Worm (Caenorhabditis elegans) whole organism, early embryonic: ENCODE measurements around the gene F56D5.3.

Source experiments
- B0310.2 ChIP-seq: sonication (generic microtip); optimal IDR thresholded peaks from 2 replicates; lab custom pipeline; 2016; ENCODE audit warnings: mild to moderate bottlenecking, missing genetic modification characterization, missing compliant biosample characterization
- F13C5.2 ChIP-seq: sonication (generic microtip); optimal IDR thresholded peaks from 2 replicates; lab custom pipeline; 2017; ENCODE audit warnings: mild to moderate bottlenecking, missing genetic modification characterization, inconsistent platforms, missing compliant biosample characterization
- aly-1 ChIP-seq: sonication (generic microtip); optimal IDR thresholded peaks from 2 replicates; lab custom pipeline; 2016; ENCODE audit warnings: missing genetic modification characterization, missing compliant biosample characterization
- ama-1 ChIP-seq: fragments of 150-350 bp; optimal IDR thresholded peaks from 2 replicates; lab custom pipeline; 2014
- ceh-13 ChIP-seq: fragments of 200-800 bp; sonication (Bioruptor generic); optimal IDR thresholded peaks from 2 replicates; lab custom pipeline; 2018; ENCODE audit warnings: mild to moderate bottlenecking, missing genetic modification characterization, missing compliant biosample characterization
- ceh-36 ChIP-seq: sonication (generic microtip); optimal IDR thresholded peaks from 2 replicates; lab custom pipeline; 2016; ENCODE audit warnings: missing genetic modification characterization, inconsistent platforms, missing compliant biosample characterization
- ets-7 ChIP-seq: sonication (generic microtip); optimal IDR thresholded peaks from 2 replicates; lab custom pipeline; 2016; ENCODE audit warnings: missing genotype, missing genetic modification characterization, missing compliant biosample characterization
- flt-1 ChIP-seq: fragments of 200-800 bp; sonication (Bioruptor generic); IDR thresholded peaks from 2 replicates; pipeline ENCODE4 v1.3.6; 2022; ENCODE audit warnings: missing genetic modification characterization, missing compliant biosample characterization
- hmbx-1 ChIP-seq: sonication (generic microtip); optimal IDR thresholded peaks from 2 replicates; lab custom pipeline; 2016; ENCODE audit warnings: mild to moderate bottlenecking, missing genetic modification characterization, missing compliant biosample characterization
- hmg-4 ChIP-seq: fragments of 200-800 bp; sonication (Bioruptor generic); optimal IDR thresholded peaks from 2 replicates; lab custom pipeline; 2018; ENCODE audit warnings: mild to moderate bottlenecking, missing genetic modification characterization, missing compliant biosample characterization
- hnd-1 ChIP-seq: sonication (generic microtip); optimal IDR thresholded peaks from 2 replicates; lab custom pipeline; 2016; ENCODE audit warnings: missing genetic modification characterization, missing compliant biosample characterization
- pes-1 ChIP-seq: fragments of 200-800 bp; sonication (Bioruptor generic); IDR thresholded peaks from 2 replicates; pipeline ENCODE4 v1.3.6; 2022; ENCODE audit warnings: missing genetic modification reagents, missing genetic modification characterization, missing compliant biosample characterization
- scrt-1 ChIP-seq: fragments of 200-800 bp; sonication (Bioruptor generic); IDR thresholded peaks from 2 replicates; pipeline ENCODE4 v1.3.6; 2022; ENCODE audit warnings: missing genetic modification characterization, missing compliant biosample characterization
- sea-1 ChIP-seq: fragments of 200-800 bp; sonication (Bioruptor generic); conservative IDR thresholded peaks from 2 replicates; pipeline ENCODE4 v1.3.6; 2022; ENCODE audit warnings: missing genetic modification characterization, missing compliant biosample characterization
- tbx-11 ChIP-seq: fragments of 200-800 bp; sonication (Bioruptor generic); IDR thresholded peaks from 2 replicates; pipeline ENCODE4 v1.3.6; 2022; ENCODE audit warnings: missing genetic modification characterization, missing compliant biosample characterization
- tbx-37 ChIP-seq: fragments of 200-800 bp; sonication (Bioruptor generic); conservative IDR thresholded peaks from 2 replicates; pipeline ENCODE4 v1.3.6; 2022; ENCODE audit warnings: missing genetic modification reagents, missing genetic modification characterization, missing compliant biosample characterization
- tra-4 ChIP-seq: sonication (generic microtip); optimal IDR thresholded peaks from 2 replicates; lab custom pipeline; 2017; ENCODE audit warnings: missing genetic modification characterization, missing compliant biosample characterization

F56D5.3 gene

DNA sequence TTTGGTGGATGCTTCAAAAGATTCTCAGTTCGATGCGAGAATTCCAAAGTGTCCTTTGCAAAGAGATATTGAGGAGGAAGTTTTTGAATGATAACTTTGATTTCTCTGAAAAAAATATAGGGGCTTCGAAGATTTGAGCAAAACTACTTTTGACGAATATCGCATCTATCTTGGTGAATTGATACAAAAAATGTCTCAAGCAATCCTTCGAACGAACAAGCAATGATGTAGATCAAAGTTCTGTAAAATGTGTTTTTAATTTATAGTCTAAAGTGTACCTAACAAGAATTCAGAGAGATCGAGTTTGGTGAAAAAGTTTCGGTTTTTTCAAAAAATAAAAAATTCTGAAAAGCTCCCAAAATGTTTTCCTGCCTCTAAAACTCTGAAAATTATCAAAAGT, at the start of gene F56D5.3:
Gene F56D5.3 (plus strand): TSS at position 301 of the 400 bp plus-strand sequence.
- TF ChIP-seq tbx-11 (GFP tag; lab: Robert Waterston, UW) = no peak
- no peak for TF ChIP-seq hmbx-1 (tag; lab: Kevin White, UChicago)
- no peak for TF ChIP-seq ets-7 (tag; lab: Kevin White, UChicago)
- TF ChIP-seq sea-1 = no peak
- no peak for TF ChIP-seq tra-4 (tag; lab: Kevin White, UChicago)
- no peak for TF ChIP-seq tbx-37
- TF ChIP-seq ceh-36 (tag; lab: Kevin White, UChicago) = no peak
- TF ChIP-seq scrt-1 (GFP tag; lab: Robert Waterston, UW) = no peak
- no peak for TF ChIP-seq aly-1 (tag; lab: Kevin White, UChicago)
- TF ChIP-seq F13C5.2 (tag; lab: Kevin White, UChicago) = no peak
- TF ChIP-seq flt-1 (GFP tag; lab: Robert Waterston, UW) = no peak
- TF ChIP-seq pes-1 = no peak
- TF ChIP-seq hmg-4 (GFP tag; lab: Kevin White, UChicago) = no peak
- TF ChIP-seq B0310.2 (tag; lab: Kevin White, UChicago) = no peak
- no peak for TF ChIP-seq ama-1 (lab: Kevin White, UChicago)

- TF ChIP-seq ceh-13 (GFP tag; lab: Kevin White, UChicago) = no peak
- TF ChIP-seq hmbx-1 (tag; lab: Kevin White, UChicago) = no peak
- no peak for TF ChIP-seq tbx-11 (GFP tag; lab: Robert Waterston, UW)
- no peak for TF ChIP-seq hnd-1 (tag; lab: Kevin White, UChicago)
- no peak for TF ChIP-seq flt-1 (GFP tag; lab: Robert Waterston, UW)
- no peak for TF ChIP-seq pes-1
- no peak for TF ChIP-seq tbx-37
- no peak for TF ChIP-seq B0310.2 (tag; lab: Kevin White, UChicago)
- no peak for TF ChIP-seq sea-1
- TF ChIP-seq tra-4 (tag; lab: Kevin White, UChicago) = no peak
- TF ChIP-seq ceh-36 (tag; lab: Kevin White, UChicago) = no peak
Measured at ce11 chrIV:9353728-9354127, 43.6 kb upstream of the F56D5.3 start.

ce11 chrIV:9366411-9366810, 31.0 kb upstream of the F56D5.3 start, which contains the start of gene pezo-1:
Gene pezo-1 (minus strand): TSS chrIV:9366511.
- no peak for TF ChIP-seq ceh-36 (tag; lab: Kevin White, UChicago)
- no peak for TF ChIP-seq ets-7 (tag; lab: Kevin White, UChicago)
- no peak for TF ChIP-seq tbx-11 (GFP tag; lab: Robert Waterston, UW)
- TF ChIP-seq hnd-1 (tag; lab: Kevin White, UChicago) = no peak

DNA sequence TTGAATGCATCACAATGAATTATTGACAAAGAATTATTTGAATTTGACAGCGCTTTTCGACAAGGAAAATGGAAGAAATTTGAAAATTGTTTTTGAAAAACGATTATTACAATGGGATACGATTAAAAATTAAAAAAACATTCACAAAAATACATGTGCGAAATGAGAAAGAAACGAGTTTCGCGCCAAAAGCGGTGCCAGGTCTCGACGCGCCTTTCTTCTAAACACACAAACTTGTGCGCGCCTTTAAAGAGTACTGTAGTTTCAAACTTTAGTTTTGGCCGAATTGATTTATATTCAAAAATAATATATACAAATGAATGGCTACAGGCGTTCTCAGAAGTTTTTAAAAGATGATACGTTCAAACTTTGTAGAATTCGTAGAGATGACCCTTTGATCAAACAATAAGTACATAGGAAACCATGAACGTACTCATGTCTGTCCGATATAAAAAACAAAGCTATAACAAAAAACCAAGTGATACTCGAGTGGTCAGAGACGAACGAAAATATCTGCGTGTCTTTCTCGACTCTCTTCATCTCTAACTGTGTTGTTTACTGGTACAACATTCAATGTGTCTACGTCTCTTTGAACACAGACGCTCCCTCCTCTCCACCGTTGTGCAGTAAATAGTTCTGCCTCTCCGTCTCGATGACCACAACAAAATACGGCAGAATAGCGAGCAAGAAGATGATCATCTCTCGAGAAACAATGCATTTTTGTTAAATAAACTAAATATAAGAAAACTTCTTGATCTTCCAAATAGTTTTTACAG, 29.3 kb upstream of the F56D5.3 start:
- TF ChIP-seq pes-1 (no peak), tra-4 (tag; lab: Kevin White, UChicago) (no peak)

- TF ChIP-seq aly-1 (tag; lab: Kevin White, UChicago) = no peak
- TF ChIP-seq flt-1 (GFP tag; lab: Robert Waterston, UW) = no peak
- TF ChIP-seq tbx-11 (GFP tag; lab: Robert Waterston, UW) = no peak
- no peak for TF ChIP-seq ets-7 (tag; lab: Kevin White, UChicago)
- no peak for TF ChIP-seq scrt-1 (GFP tag; lab: Robert Waterston, UW)
- no peak for TF ChIP-seq ceh-36 (tag; lab: Kevin White, UChicago)
- no peak for TF ChIP-seq hmg-4 (GFP tag; lab: Kevin White, UChicago)
- no peak for TF ChIP-seq ama-1 (lab: Kevin White, UChicago)
- TF ChIP-seq ceh-13 (GFP tag; lab: Kevin White, UChicago) = no peak
- TF ChIP-seq hnd-1 (tag; lab: Kevin White, UChicago) = no peak
- TF ChIP-seq F13C5.2 (tag; lab: Kevin White, UChicago) = no peak
- no peak for TF ChIP-seq pes-1
- no peak for TF ChIP-seq B0310.2 (tag; lab: Kevin White, UChicago)
- TF ChIP-seq tbx-37 = no peak
- no peak for TF ChIP-seq hmbx-1 (tag; lab: Kevin White, UChicago)
- no peak for TF ChIP-seq sea-1
Measured at ce11 chrIV:9371126-9371525, 26.3 kb upstream of the F56D5.3 start, which contains the start of gene fbxc-58. Gene fbxc-58 (plus strand): TSS chrIV:9371508.

DNA sequence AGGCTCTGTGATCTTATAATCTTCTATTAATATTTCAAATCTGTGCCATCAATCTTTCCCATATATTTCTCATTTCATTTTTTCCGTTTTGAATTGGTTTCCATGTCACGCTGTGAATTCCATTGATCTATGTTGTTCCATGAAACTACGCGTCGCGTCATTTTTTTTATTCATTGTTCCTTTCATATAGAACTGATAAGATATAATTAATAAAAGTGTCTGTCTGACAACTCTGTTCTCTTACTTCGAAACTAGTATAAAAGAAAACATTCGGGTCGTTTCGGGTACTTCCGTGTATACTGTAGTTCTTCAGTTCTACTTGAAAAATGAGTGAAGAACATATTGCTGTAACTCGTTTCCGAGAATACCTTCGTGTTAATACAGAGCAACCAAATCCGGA, 22.8 kb upstream of the F56D5.3 start, which contains the start of gene C10C5.3:
Gene C10C5.3 (plus strand): TSS at position 301 of the 400 bp plus-strand sequence.
- no peak for TF ChIP-seq tbx-11 (GFP tag; lab: Robert Waterston, UW)

DNA sequence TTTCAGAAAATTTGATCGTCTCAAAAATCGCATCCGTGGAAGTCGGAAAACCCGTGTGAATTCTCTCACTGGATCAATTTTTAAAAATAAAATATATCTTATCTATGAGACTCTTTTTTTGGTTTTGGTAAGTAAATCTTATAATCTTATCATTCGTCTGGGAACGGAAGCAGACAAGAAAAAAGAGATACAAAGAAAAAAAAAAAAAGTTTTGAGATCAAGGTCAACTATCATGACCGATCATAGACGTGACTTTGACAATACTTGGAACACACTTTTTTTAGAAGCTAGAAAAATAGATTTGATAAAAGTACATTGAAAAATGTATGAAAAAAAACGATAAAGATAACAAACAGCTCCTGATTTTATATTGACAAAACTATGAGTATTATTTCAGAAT, 20.8 kb upstream of the F56D5.3 start:
- TF ChIP-seq tra-4 (tag; lab: Kevin White, UChicago) = no peak
- no peak for TF ChIP-seq ceh-13 (GFP tag; lab: Kevin White, UChicago)
- TF ChIP-seq hnd-1 (tag; lab: Kevin White, UChicago) = no peak
- no peak for TF ChIP-seq flt-1 (GFP tag; lab: Robert Waterston, UW)
- TF ChIP-seq scrt-1 (GFP tag; lab: Robert Waterston, UW) = no peak
- no peak for TF ChIP-seq tbx-37

DNA sequence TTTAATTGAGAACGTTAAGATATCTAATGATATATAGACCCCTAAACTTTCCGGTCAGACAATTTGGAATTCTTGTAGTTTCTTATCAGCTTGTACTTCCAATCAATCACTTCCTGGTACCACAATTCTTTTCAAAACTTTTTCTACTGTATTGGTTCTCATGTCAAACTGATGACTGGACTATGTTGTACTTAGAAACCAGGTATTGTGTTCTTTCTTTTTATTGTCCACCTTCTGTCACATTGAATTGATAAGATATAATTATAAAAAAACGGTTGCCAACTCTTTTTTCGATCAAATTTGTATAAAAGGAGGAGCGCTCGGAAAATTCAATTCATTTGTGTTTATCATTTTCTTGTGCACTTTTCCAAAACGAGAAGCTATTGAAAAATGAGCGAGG, 19.1 kb upstream of the F56D5.3 start, which contains the start of gene C10C5.4:
Gene C10C5.4 (plus strand): TSS at position 281 of the 400 bp plus-strand sequence.
- no peak for TF ChIP-seq aly-1 (tag; lab: Kevin White, UChicago)
- no peak for TF ChIP-seq B0310.2 (tag; lab: Kevin White, UChicago)
- no peak for TF ChIP-seq ets-7 (tag; lab: Kevin White, UChicago)
- TF ChIP-seq scrt-1 (GFP tag; lab: Robert Waterston, UW) = no peak
- TF ChIP-seq flt-1 (GFP tag; lab: Robert Waterston, UW) = no peak
- no peak for TF ChIP-seq hmbx-1 (tag; lab: Kevin White, UChicago)
- no peak for TF ChIP-seq sea-1
- TF ChIP-seq tbx-11 (GFP tag; lab: Robert Waterston, UW) = no peak
- no peak for TF ChIP-seq ceh-36 (tag; lab: Kevin White, UChicago)
